Worm (Caenorhabditis elegans) whole organism, early embryonic: ENCODE measurements around the gene str-83.

Experiments used
- B0310.2 ChIP-seq: sonication (generic microtip); optimal IDR thresholded peaks from 2 replicates; lab custom pipeline; 2016; ENCODE audit warnings: mild to moderate bottlenecking, missing genetic modification characterization, missing compliant biosample characterization
- aly-1 ChIP-seq: sonication (generic microtip); optimal IDR thresholded peaks from 2 replicates; lab custom pipeline; 2016; ENCODE audit warnings: missing genetic modification characterization, missing compliant biosample characterization
- ama-1 ChIP-seq: fragments of 150-350 bp; optimal IDR thresholded peaks from 2 replicates; lab custom pipeline; 2014
- ceh-13 ChIP-seq: fragments of 200-800 bp; sonication (Bioruptor generic); optimal IDR thresholded peaks from 2 replicates; lab custom pipeline; 2018; ENCODE audit warnings: mild to moderate bottlenecking, missing genetic modification characterization, missing compliant biosample characterization
- ceh-36 ChIP-seq: sonication (generic microtip); optimal IDR thresholded peaks from 2 replicates; lab custom pipeline; 2016; ENCODE audit warnings: missing genetic modification characterization, inconsistent platforms, missing compliant biosample characterization
- flt-1 ChIP-seq: fragments of 200-800 bp; sonication (Bioruptor generic); IDR thresholded peaks from 2 replicates; pipeline ENCODE4 v1.3.6; 2022; ENCODE audit warnings: missing genetic modification characterization, missing compliant biosample characterization
- hmbx-1 ChIP-seq: sonication (generic microtip); optimal IDR thresholded peaks from 2 replicates; lab custom pipeline; 2016; ENCODE audit warnings: mild to moderate bottlenecking, missing genetic modification characterization, missing compliant biosample characterization
- hmg-4 ChIP-seq: fragments of 200-800 bp; sonication (Bioruptor generic); optimal IDR thresholded peaks from 2 replicates; lab custom pipeline; 2018; ENCODE audit warnings: mild to moderate bottlenecking, missing genetic modification characterization, missing compliant biosample characterization
- pes-1 ChIP-seq: fragments of 200-800 bp; sonication (Bioruptor generic); IDR thresholded peaks from 2 replicates; pipeline ENCODE4 v1.3.6; 2022; ENCODE audit warnings: missing genetic modification reagents, missing genetic modification characterization, missing compliant biosample characterization
- tbx-37 ChIP-seq: fragments of 200-800 bp; sonication (Bioruptor generic); conservative IDR thresholded peaks from 2 replicates; pipeline ENCODE4 v1.3.6; 2022; ENCODE audit warnings: missing genetic modification reagents, missing genetic modification characterization, missing compliant biosample characterization
- tra-4 ChIP-seq: sonication (generic microtip); optimal IDR thresholded peaks from 2 replicates; lab custom pipeline; 2017; ENCODE audit warnings: missing genetic modification characterization, missing compliant biosample characterization

- TF ChIP-seq B0310.2 (tag; lab: Kevin White, UChicago) (no peak), tra-4 (no peak), ama-1 (lab: Kevin White, UChicago) (no peak), tbx-37 (GFP tag; lab: Robert Waterston, UW) (no peak), flt-1 (GFP tag; lab: Robert Waterston, UW) (no peak), ceh-36 (tag; lab: Kevin White, UChicago) (no peak), pes-1 (no peak), hmg-4 (GFP tag; lab: Kevin White, UChicago) (no peak), hmbx-1 (no peak), ceh-13 (GFP tag; lab: Kevin White, UChicago) (no peak), aly-1 (tag; lab: Kevin White, UChicago) (no peak)
These were observed 33.7 kb upstream of the str-83 start for ce11 chrV:3943364-3943763.
